Worm (Caenorhabditis elegans) whole organism, late embryonic: ENCODE results near the gene osgn-1.

Experiments
- ahr-1 ChIP-seq: sonication (generic microtip); optimal IDR thresholded peaks from 2 replicates; lab custom pipeline; 2016; ENCODE audit warnings: missing genetic modification characterization, missing compliant biosample characterization
- ceh-19 ChIP-seq: fragments of 200-800 bp; sonication (Bioruptor generic); optimal IDR thresholded peaks from 2 replicates; lab custom pipeline; 2018; ENCODE audit warnings: mild to moderate bottlenecking, missing genetic modification characterization, missing compliant biosample characterization
- ceh-34 ChIP-seq: sonication (generic microtip); optimal IDR thresholded peaks from 2 replicates; lab custom pipeline; 2016; ENCODE audit warnings: mild to moderate bottlenecking, missing genetic modification characterization, missing compliant biosample characterization
- hlh-6 ChIP-seq: sonication (generic microtip); optimal IDR thresholded peaks from 2 replicates; lab custom pipeline; 2016; ENCODE audit warnings: missing genotype, missing genetic modification characterization, missing compliant biosample characterization
- unc-3 ChIP-seq, 2 experiments: fragments of 200-800 bp in 1 of 2; sonication (Bioruptor generic) in 1 of 2; sonication (generic microtip) in 1 of 2; conservative IDR thresholded peaks in 1 of 2; optimal IDR thresholded peaks in 1 of 2; 2 replicates each; pipeline versions ENCODE4 v1.3.6 to Lab custom; 2016 to 2022; ENCODE audit warnings: missing compliant biosample characterization in 2 of 2, missing genetic modification characterization in 2 of 2, missing genetic modification reagents in 1 of 2
- unc-55 ChIP-seq: sonication (generic microtip); optimal IDR thresholded peaks from 2 replicates; lab custom pipeline; 2017; ENCODE audit warnings: missing biosample characterization, missing genetic modification reagents, missing genetic modification characterization

- TF ChIP-seq unc-3 (GFP tag; conservative IDR thresholded peaks at IDR 0.05; lab: Robert Waterston, UW), result no peak
- no peak for TF ChIP-seq unc-3 (tag; optimal IDR thresholded peaks at IDR 0.05; lab: Kevin White, UChicago)
- TF ChIP-seq unc-55 (GFP tag; lab: Kevin White, UChicago), result no peak
- TF ChIP-seq hlh-6 (tag; lab: Kevin White, UChicago), result no peak
- TF ChIP-seq ceh-19, result no peak
- no peak for TF ChIP-seq ahr-1
- TF ChIP-seq ceh-34 (tag; lab: Kevin White, UChicago), result no peak
These were observed 3.7 kb downstream of the osgn-1 start for ce11 chrIV:4210868-4211267.
